Worm (Caenorhabditis elegans) whole organism, L2 larva: ENCODE data around the gene C44C10.12.

Experiments
- C34F6.9 ChIP-seq: fragments of 150-350 bp; optimal IDR thresholded peaks from 2 replicates; lab custom pipeline; 2014; ENCODE audit warnings: missing biosample characterization, missing genetic modification characterization
- F13H6.1 ChIP-seq: sonication (generic microtip); optimal IDR thresholded peaks from 2 replicates; lab custom pipeline; 2016; ENCODE audit warnings: missing genetic modification characterization, missing compliant biosample characterization
- R02D3.7 ChIP-seq: fragments of 150-350 bp; optimal IDR thresholded peaks from 2 replicates; lab custom pipeline; 2014; ENCODE audit warnings: missing biosample characterization, missing genetic modification characterization
- Y55F3AM.14 ChIP-seq: fragments of 200-800 bp; sonication (Bioruptor generic); optimal IDR thresholded peaks from 2 replicates; lab custom pipeline; 2018; ENCODE audit warnings: mild to moderate bottlenecking, missing genetic modification characterization, missing compliant biosample characterization
- alr-1 ChIP-seq: fragments of 150-350 bp; optimal IDR thresholded peaks from 2 replicates; lab custom pipeline; 2014; ENCODE audit warnings: missing biosample characterization, missing genetic modification characterization
- aly-2 ChIP-seq: fragments of 150-350 bp; optimal IDR thresholded peaks from 2 replicates; lab custom pipeline; 2014; ENCODE audit warnings: missing biosample characterization, missing genetic modification characterization
- ama-1 ChIP-seq: fragments of 150-350 bp; optimal IDR thresholded peaks from 2 replicates; lab custom pipeline; 2018; ENCODE audit warnings: inconsistent platforms
- blmp-1 ChIP-seq: sonication (generic microtip); optimal IDR thresholded peaks from 2 replicates; lab custom pipeline; 2017; ENCODE audit warnings: missing genetic modification characterization, mild to moderate bottlenecking, missing compliant biosample characterization, antibody characterized with exemption, moderate library complexity; ENCODE audit not compliant: insufficient read depth
- ceh-16 ChIP-seq: fragments of 150-350 bp; optimal IDR thresholded peaks from 2 replicates; lab custom pipeline; 2014; ENCODE audit warnings: missing biosample characterization, missing genetic modification characterization
- crh-2 ChIP-seq: sonication (generic microtip); optimal IDR thresholded peaks from 2 replicates; lab custom pipeline; 2017; ENCODE audit warnings: missing biosample characterization, missing genetic modification characterization
- dmd-4 ChIP-seq: sonication (generic microtip); optimal IDR thresholded peaks from 2 replicates; lab custom pipeline; 2017; ENCODE audit warnings: missing biosample characterization, missing genetic modification characterization
- egl-27 ChIP-seq: sonication (generic microtip); optimal IDR thresholded peaks from 3 replicates; lab custom pipeline; 2017; ENCODE audit warnings: missing biosample characterization, missing genetic modification reagents, missing genetic modification characterization
- elt-1 ChIP-seq: fragments of 150-350 bp; optimal IDR thresholded peaks from 2 replicates; lab custom pipeline; 2014; ENCODE audit warnings: missing biosample characterization, missing genetic modification characterization
- elt-3 ChIP-seq: sonication (generic microtip); optimal IDR thresholded peaks from 2 replicates; lab custom pipeline; 2017; ENCODE audit warnings: missing biosample characterization, missing genetic modification characterization
- fos-1 ChIP-seq: fragments of 150-350 bp; optimal IDR thresholded peaks from 2 replicates; lab custom pipeline; 2014; ENCODE audit warnings: missing biosample characterization, missing genetic modification characterization
- gmeb-1 ChIP-seq: fragments of 150-350 bp; optimal IDR thresholded peaks from 2 replicates; lab custom pipeline; 2014; ENCODE audit warnings: missing biosample characterization, missing genetic modification characterization
- lin-11 ChIP-seq: fragments of 150-350 bp; sonication (generic microtip); optimal IDR thresholded peaks from 2 replicates; lab custom pipeline; 2014; ENCODE audit warnings: missing biosample characterization, missing genetic modification characterization, inconsistent platforms, mixed read lengths
- lin-13 ChIP-seq: fragments of 150-350 bp; optimal IDR thresholded peaks from 2 replicates; lab custom pipeline; 2014; ENCODE audit warnings: missing biosample characterization, missing genetic modification reagents, missing genetic modification characterization
- lin-39 ChIP-seq: fragments of 150-350 bp; optimal IDR thresholded peaks from 2 replicates; lab custom pipeline; 2014; ENCODE audit warnings: missing biosample characterization, missing genetic modification reagents, missing genetic modification characterization
- lsy-2 ChIP-seq, 2 experiments: fragments of 150-350 bp in 1 of 2; sonication (generic microtip) in 1 of 2; optimal IDR thresholded peaks; 2 replicates each; lab custom pipeline; 2014 to 2017; ENCODE audit warnings: missing biosample characterization in 2 of 2, missing genetic modification characterization in 2 of 2
- mab-5 ChIP-seq: fragments of 150-350 bp; optimal IDR thresholded peaks from 2 replicates; lab custom pipeline; 2014; ENCODE audit warnings: missing biosample characterization, missing genetic modification characterization
- mbf-1 ChIP-seq: sonication (generic microtip); optimal IDR thresholded peaks from 2 replicates; lab custom pipeline; 2017; ENCODE audit warnings: missing biosample characterization, missing genetic modification characterization
- mdl-1 ChIP-seq, 2 experiments: fragments of 150-350 bp in 1 of 2; sonication (generic microtip) in 1 of 2; optimal IDR thresholded peaks; 2 replicates each; lab custom pipeline; 2017; ENCODE audit warnings: missing biosample characterization in 2 of 2, missing genetic modification characterization in 2 of 2
- nhr-10 ChIP-seq: sonication (generic microtip); optimal IDR thresholded peaks from 2 replicates; lab custom pipeline; 2017; ENCODE audit warnings: missing biosample characterization, missing genetic modification characterization
- nhr-11 ChIP-seq: fragments of 150-350 bp; optimal IDR thresholded peaks from 2 replicates; lab custom pipeline; 2014; ENCODE audit warnings: missing biosample characterization, missing genetic modification characterization
- nhr-12 ChIP-seq: fragments of 150-350 bp; optimal IDR thresholded peaks from 2 replicates; lab custom pipeline; 2014; ENCODE audit warnings: missing biosample characterization, missing genetic modification characterization
- nhr-129 ChIP-seq: fragments of 150-350 bp; optimal IDR thresholded peaks from 2 replicates; lab custom pipeline; 2014; ENCODE audit warnings: missing biosample characterization, missing genetic modification characterization
- nhr-21 ChIP-seq: fragments of 150-350 bp; optimal IDR thresholded peaks from 2 replicates; lab custom pipeline; 2014; ENCODE audit warnings: missing biosample characterization, missing genetic modification characterization
- nhr-23 ChIP-seq: fragments of 150-350 bp; optimal IDR thresholded peaks from 2 replicates; lab custom pipeline; 2014; ENCODE audit warnings: missing biosample characterization, missing genetic modification reagents, missing genetic modification characterization
- nhr-237 ChIP-seq: fragments of 150-350 bp; optimal IDR thresholded peaks from 2 replicates; lab custom pipeline; 2014; ENCODE audit warnings: missing biosample characterization, missing genetic modification characterization
- nhr-25 ChIP-seq: fragments of 150-350 bp; sonication (generic microtip); optimal IDR thresholded peaks from 3 replicates; lab custom pipeline; 2014; ENCODE audit warnings: missing biosample characterization, missing genetic modification characterization
- nhr-6 ChIP-seq: fragments of 150-350 bp; optimal IDR thresholded peaks from 2 replicates; lab custom pipeline; 2014; ENCODE audit warnings: missing biosample characterization, missing genetic modification characterization
- nhr-77 ChIP-seq: fragments of 150-350 bp; optimal IDR thresholded peaks from 2 replicates; lab custom pipeline; 2014; ENCODE audit warnings: missing biosample characterization, missing genetic modification characterization
- peb-1 ChIP-seq: fragments of 150-350 bp; optimal IDR thresholded peaks from 2 replicates; lab custom pipeline; 2014; ENCODE audit warnings: missing biosample characterization, missing genetic modification characterization
- sem-4 ChIP-seq: fragments of 150-350 bp; optimal IDR thresholded peaks from 2 replicates; lab custom pipeline; 2014; ENCODE audit warnings: missing biosample characterization, missing genetic modification reagents, missing genetic modification characterization
- skn-1 ChIP-seq: sonication (generic microtip); optimal IDR thresholded peaks from 2 replicates; lab custom pipeline; 2017; ENCODE audit warnings: missing biosample characterization, missing genetic modification characterization
- sma-9 ChIP-seq, 2 experiments: fragments of 150-350 bp in 1 of 2; sonication (generic microtip) in 1 of 2; optimal IDR thresholded peaks; 2 replicates each; lab custom pipeline; 2014 to 2016; ENCODE audit warnings: missing genetic modification characterization in 2 of 2, mild to moderate bottlenecking in 1 of 2, missing biosample characterization in 1 of 2, missing compliant biosample characterization in 1 of 2, missing genetic modification reagents in 1 of 2, moderate library complexity in 1 of 2
- snpc-4 ChIP-seq: fragments of 150-350 bp; optimal IDR thresholded peaks from 2 replicates; lab custom pipeline; 2014; ENCODE audit warnings: missing biosample characterization, missing genetic modification characterization
- unc-39 ChIP-seq: fragments of 150-350 bp; optimal IDR thresholded peaks from 2 replicates; lab custom pipeline; 2014; ENCODE audit warnings: missing biosample characterization, missing genetic modification characterization
- unc-55 ChIP-seq: fragments of 150-350 bp; sonication (generic microtip); optimal IDR thresholded peaks from 3 replicates; lab custom pipeline; 2014; ENCODE audit warnings: missing biosample characterization, missing genetic modification reagents, missing genetic modification characterization
- unc-62 ChIP-seq: fragments of 150-350 bp; optimal IDR thresholded peaks from 2 replicates; lab custom pipeline; 2014; ENCODE audit warnings: missing biosample characterization, missing genetic modification reagents, missing genetic modification characterization
- zag-1 ChIP-seq: fragments of 150-350 bp; optimal IDR thresholded peaks from 2 replicates; lab custom pipeline; 2014; ENCODE audit warnings: missing biosample characterization, missing genetic modification characterization
- ztf-1 ChIP-seq: fragments of 200-800 bp; sonication (Bioruptor generic); conservative IDR thresholded peaks from 2 replicates; pipeline ENCODE4 v1.3.6; 2022; ENCODE audit warnings: missing genetic modification characterization, missing compliant biosample characterization
- ztf-11 ChIP-seq: sonication (generic microtip); optimal IDR thresholded peaks from 2 replicates; lab custom pipeline; 2017; ENCODE audit warnings: missing biosample characterization, missing genetic modification characterization
- ztf-4 ChIP-seq: fragments of 150-350 bp; optimal IDR thresholded peaks from 2 replicates; lab custom pipeline; 2014; ENCODE audit warnings: missing biosample characterization, missing genetic modification characterization

C44C10.12 gene

ce11 chrX:11664184-11664583 lies 32.6 kb upstream of the C44C10.12 start:
- TF ChIP-seq sem-4 (tag; lab: Kevin White, UChicago) (no peak), zag-1 (tag; lab: Kevin White, UChicago) (no peak), nhr-129 (tag; lab: Kevin White, UChicago) (no peak), unc-62 (GFP tag; lab: Kevin White, UChicago) (no peak), nhr-21 (tag; lab: Kevin White, UChicago) (no peak), elt-3 (no peak), unc-39 (tag; lab: Kevin White, UChicago) (no peak), mdl-1 (tag; optimal IDR thresholded peaks at IDR 0.05; lab: Kevin White, UChicago) (no peak), gmeb-1 (tag; lab: Kevin White, UChicago) (no peak), aly-2 (no peak), ztf-1 (GFP tag; lab: Robert Waterston, UW) (no peak), ceh-16 (tag; lab: Kevin White, UChicago) (no peak), nhr-10 (no peak), dmd-4 (tag; lab: Kevin White, UChicago) (no peak), sma-9 (GFP tag; optimal IDR thresholded peaks at IDR 0.05; lab: Kevin White, UChicago) (no peak), sma-9 (tag; optimal IDR thresholded peaks at IDR 0.05; lab: Kevin White, UChicago) (no peak)

ce11 chrX:11665522-11666017 lies 31.2 kb upstream of the C44C10.12 start:
- TF ChIP-seq skn-1 (tag; lab: Kevin White, UChicago) = no peak
- peak; percentile 14 for TF ChIP-seq nhr-25 (tag; lab: Kevin White, UChicago)
- TF ChIP-seq nhr-6 = no peak
- TF ChIP-seq mbf-1 (tag; lab: Kevin White, UChicago) = no peak
- peak; percentile 95 for TF ChIP-seq blmp-1
- TF ChIP-seq snpc-4 (tag; lab: Kevin White, UChicago) = no peak
- TF ChIP-seq elt-3 = no peak
- TF ChIP-seq lsy-2 (tag; optimal IDR thresholded peaks at IDR 0.05; lab: Kevin White, UChicago) = no peak
- TF ChIP-seq lin-11 (tag; lab: Kevin White, UChicago) = no peak
- TF ChIP-seq sem-4 (tag; lab: Kevin White, UChicago) = peak; percentile 40

ce11 chrX:11666545-11667177 lies 30.1 kb upstream of the C44C10.12 start, which contains the start of gene noca-2:
TSS of gene noca-2 (plus strand) at chrX:11667127.
- peak; percentile 67 for TF ChIP-seq sma-9 (GFP tag; optimal IDR thresholded peaks at IDR 0.05; lab: Kevin White, UChicago)
- TF ChIP-seq sma-9 (tag; optimal IDR thresholded peaks at IDR 0.05; lab: Kevin White, UChicago) = no peak
- no peak for TF ChIP-seq ama-1 (lab: Kevin White, UChicago)
- peak; percentile 15 for TF ChIP-seq fos-1 (tag; lab: Kevin White, UChicago)
- TF ChIP-seq ztf-11 (tag; lab: Kevin White, UChicago) = no peak
- TF ChIP-seq nhr-25 (tag; lab: Kevin White, UChicago) = no peak
- TF ChIP-seq lin-39 = no peak
- no peak for TF ChIP-seq nhr-11 (tag; lab: Kevin White, UChicago)
- TF ChIP-seq elt-3 = no peak
- TF ChIP-seq skn-1 (tag; lab: Kevin White, UChicago) = no peak
- no peak for TF ChIP-seq gmeb-1 (tag; lab: Kevin White, UChicago)
- no peak for TF ChIP-seq R02D3.7 (tag; lab: Kevin White, UChicago)
- peak; percentile 81 for TF ChIP-seq unc-55 (GFP tag; lab: Kevin White, UChicago)
- no peak for TF ChIP-seq elt-1 (tag; lab: Kevin White, UChicago)
- peak; percentile 75 for TF ChIP-seq C34F6.9
- TF ChIP-seq unc-62 (GFP tag; lab: Kevin White, UChicago) = no peak
- no peak for TF ChIP-seq peb-1 (tag; lab: Kevin White, UChicago)
- no peak for TF ChIP-seq nhr-237 (tag; lab: Kevin White, UChicago)
- TF ChIP-seq egl-27 (tag; lab: Kevin White, UChicago) = peak; percentile 36
- no peak for TF ChIP-seq nhr-77
- no peak for TF ChIP-seq nhr-23 (tag; lab: Kevin White, UChicago)
- no peak for TF ChIP-seq dmd-4 (tag; lab: Kevin White, UChicago)
- no peak for TF ChIP-seq nhr-12 (tag; lab: Kevin White, UChicago)
- peak; percentile 3 for TF ChIP-seq sem-4 (tag; lab: Kevin White, UChicago)
- no peak for TF ChIP-seq ztf-4
- peak; percentile 8 for TF ChIP-seq crh-2 (tag; lab: Kevin White, UChicago)
- TF ChIP-seq snpc-4 (tag; lab: Kevin White, UChicago) = no peak
- TF ChIP-seq mbf-1 (tag; lab: Kevin White, UChicago) = no peak
- TF ChIP-seq lin-13 (GFP tag; lab: Kevin White, UChicago) = no peak
- TF ChIP-seq ceh-16 (tag; lab: Kevin White, UChicago) = no peak
- no peak for TF ChIP-seq Y55F3AM.14 (GFP tag; lab: Kevin White, UChicago)
- TF ChIP-seq unc-39 (tag; lab: Kevin White, UChicago) = no peak
- TF ChIP-seq mab-5 (tag; lab: Kevin White, UChicago) = peak; percentile 76
- TF ChIP-seq mdl-1 (tag; optimal IDR thresholded peaks at IDR 0.05; lab: Kevin White, UChicago) = no peak
- peak; percentile 55 for TF ChIP-seq zag-1 (tag; lab: Kevin White, UChicago)
- TF ChIP-seq nhr-6 = no peak
- TF ChIP-seq ztf-1 (GFP tag; lab: Robert Waterston, UW) = no peak
- TF ChIP-seq nhr-21 (tag; lab: Kevin White, UChicago) = no peak
- TF ChIP-seq lsy-2 (tag; optimal IDR thresholded peaks at IDR 0.05; lab: Kevin White, UChicago) = peak in 1 of 2 experiments; percentile 44
- TF ChIP-seq F13H6.1 = peak; percentile 47
- TF ChIP-seq blmp-1 = no peak
- peak; percentile 6 for TF ChIP-seq nhr-129 (tag; lab: Kevin White, UChicago)
- TF ChIP-seq alr-1 (tag; lab: Kevin White, UChicago) = no peak
